Worm (Caenorhabditis elegans) whole organism, young adult: ENCODE results near the gene abhd-5.2.

ENCODE experiments used
- B0019.2 ChIP-seq: fragments of 200-800 bp; sonication (Bioruptor generic); conservative IDR thresholded peaks from 2 replicates; pipeline ENCODE4 v1.3.6; 2022; ENCODE audit warnings: missing genetic modification reagents, missing genetic modification characterization, missing compliant biosample characterization
- B0261.1 ChIP-seq: sonication (generic microtip); optimal IDR thresholded peaks from 2 replicates; lab custom pipeline; 2016; ENCODE audit warnings: mild to moderate bottlenecking, missing genetic modification characterization, moderate library complexity, missing compliant biosample characterization
- F33H1.4 ChIP-seq: fragments of 200-800 bp; sonication (Bioruptor generic); IDR thresholded peaks from 2 replicates; pipeline ENCODE4 v1.3.6; 2022; ENCODE audit warnings: missing genetic modification reagents, missing genetic modification characterization, missing compliant biosample characterization
- F39B2.1 ChIP-seq: fragments of 200-800 bp; sonication (Bioruptor generic); IDR thresholded peaks from 2 replicates; pipeline ENCODE4 v1.3.6; 2022; ENCODE audit warnings: missing genetic modification reagents, missing genetic modification characterization, missing compliant biosample characterization
- F49E8.2 ChIP-seq: sonication (generic microtip); optimal IDR thresholded peaks from 3 replicates; lab custom pipeline; 2017; ENCODE audit warnings: missing genetic modification characterization, mild to moderate bottlenecking, missing compliant biosample characterization, antibody characterized with exemption, moderate library complexity; ENCODE audit not compliant: insufficient read depth
- K11D2.4 ChIP-seq: fragments of 200-800 bp; sonication (Bioruptor generic); IDR thresholded peaks from 2 replicates; pipeline ENCODE4 v1.3.6; 2022; ENCODE audit warnings: missing genetic modification reagents, missing genetic modification characterization, missing compliant biosample characterization
- T07F8.4 ChIP-seq: sonication (generic microtip); optimal IDR thresholded peaks from 2 replicates; lab custom pipeline; 2016; ENCODE audit warnings: mild to moderate bottlenecking, missing genetic modification characterization, moderate library complexity, missing compliant biosample characterization
- Y53F4B.3 ChIP-seq: fragments of 200-800 bp; sonication (Bioruptor generic); IDR thresholded peaks from 2 replicates; pipeline ENCODE4 v1.3.6; 2022; ENCODE audit warnings: missing genetic modification reagents, missing genetic modification characterization, missing compliant biosample characterization
- Y53G8AR.9 ChIP-seq: fragments of 200-800 bp; sonication (Bioruptor generic); conservative IDR thresholded peaks from 2 replicates; pipeline ENCODE4 v1.3.6; 2022; ENCODE audit warnings: missing genetic modification reagents, missing genetic modification characterization, missing compliant biosample characterization
- Y56A3A.18 ChIP-seq: fragments of 200-800 bp; sonication (Bioruptor generic); IDR thresholded peaks from 2 replicates; pipeline ENCODE4 v1.3.6; 2022; ENCODE audit warnings: missing genetic modification reagents, missing genetic modification characterization, missing compliant biosample characterization
- Y67H2A.10 ChIP-seq: fragments of 200-800 bp; sonication (Bioruptor generic); conservative IDR thresholded peaks from 2 replicates; pipeline ENCODE4 v1.3.6; 2022; ENCODE audit warnings: missing genetic modification reagents, missing genetic modification characterization, missing compliant biosample characterization
- ZK185.1 ChIP-seq: sonication (generic microtip); optimal IDR thresholded peaks from 2 replicates; lab custom pipeline; 2016; ENCODE audit warnings: mild to moderate bottlenecking, missing genetic modification characterization, missing compliant biosample characterization; ENCODE audit not compliant: poor library complexity, severe bottlenecking
- akir-1 ChIP-seq: fragments of 200-800 bp; sonication (Bioruptor generic); optimal IDR thresholded peaks from 2 replicates; lab custom pipeline; 2018; ENCODE audit warnings: mild to moderate bottlenecking, missing genetic modification characterization, moderate library complexity, missing compliant biosample characterization
- ama-1 ChIP-seq, 3 experiments: fragments of 150-350 bp in 1 of 3; sonication (generic microtip) in 2 of 3; optimal IDR thresholded peaks; 2 replicates each; lab custom pipeline; 2014 to 2018; ENCODE audit warnings: missing biosample characterization in 2 of 3, missing genetic modification characterization in 2 of 3, missing genetic modification reagents in 2 of 3
- aptf-3 ChIP-seq: fragments of 200-800 bp; sonication (Bioruptor generic); IDR thresholded peaks from 2 replicates; pipeline ENCODE4 v1.3.6; 2022; ENCODE audit warnings: missing genetic modification characterization, missing compliant biosample characterization
- atf-7 ChIP-seq: sonication (generic microtip); optimal IDR thresholded peaks from 2 replicates; lab custom pipeline; 2017; ENCODE audit warnings: mild to moderate bottlenecking, missing genetic modification characterization, missing compliant biosample characterization
- athp-1 ChIP-seq: sonication (generic microtip); optimal IDR thresholded peaks from 2 replicates; lab custom pipeline; 2017; ENCODE audit warnings: mild to moderate bottlenecking, missing genetic modification characterization, missing compliant biosample characterization
- attf-6 ChIP-seq: fragments of 200-800 bp; sonication (Bioruptor generic); IDR thresholded peaks from 2 replicates; pipeline ENCODE4 v1.3.6; 2022; ENCODE audit warnings: missing genetic modification reagents, missing genetic modification characterization, missing compliant biosample characterization
- bed-2 ChIP-seq: fragments of 200-800 bp; sonication (Bioruptor generic); IDR thresholded peaks from 2 replicates; pipeline ENCODE4 v1.3.6; 2022; ENCODE audit warnings: missing genetic modification reagents, missing genetic modification characterization, missing compliant biosample characterization
- cebp-2 ChIP-seq: fragments of 200-800 bp; sonication (Bioruptor generic); IDR thresholded peaks from 2 replicates; pipeline ENCODE4 v1.3.6; 2022; ENCODE audit warnings: missing genetic modification characterization, missing compliant biosample characterization
- ceh-40 ChIP-seq: fragments of 200-800 bp; sonication (Bioruptor generic); IDR thresholded peaks from 2 replicates; pipeline ENCODE4 v1.3.6; 2022; ENCODE audit warnings: missing genetic modification characterization, missing compliant biosample characterization
- ceh-79 ChIP-seq: sonication (generic microtip); optimal IDR thresholded peaks from 2 replicates; lab custom pipeline; 2017; ENCODE audit warnings: mild to moderate bottlenecking, missing genetic modification characterization, missing compliant biosample characterization
- dpff-1 ChIP-seq: sonication (generic microtip); optimal IDR thresholded peaks from 2 replicates; lab custom pipeline; 2017; ENCODE audit warnings: mild to moderate bottlenecking, missing genetic modification characterization, missing compliant biosample characterization
- egl-18 ChIP-seq: fragments of 200-800 bp; sonication (Bioruptor generic); IDR thresholded peaks from 2 replicates; pipeline ENCODE4 v1.3.6; 2022; ENCODE audit warnings: missing genetic modification reagents, missing genetic modification characterization, missing compliant biosample characterization
- egrh-3 ChIP-seq: fragments of 200-800 bp; sonication (Bioruptor generic); IDR thresholded peaks from 2 replicates; pipeline ENCODE4 v1.3.6; 2022; ENCODE audit warnings: missing genetic modification reagents, missing genetic modification characterization, missing compliant biosample characterization
- ekl-4 ChIP-seq: fragments of 200-800 bp; sonication (Bioruptor generic); IDR thresholded peaks from 2 replicates; pipeline ENCODE4 v1.3.6; 2022; ENCODE audit warnings: missing genetic modification reagents, missing genetic modification characterization, missing compliant biosample characterization
- gei-17 ChIP-seq: fragments of 200-800 bp; sonication (Bioruptor generic); optimal IDR thresholded peaks from 2 replicates; lab custom pipeline; 2018; ENCODE audit warnings: mild to moderate bottlenecking, missing genetic modification characterization, missing compliant biosample characterization
- hmg-20 ChIP-seq: fragments of 200-800 bp; sonication (Bioruptor generic); IDR thresholded peaks from 2 replicates; pipeline ENCODE4 v1.3.6; 2022; ENCODE audit warnings: missing genetic modification reagents, missing genetic modification characterization, missing compliant biosample characterization
- hrde-1 ChIP-seq: sonication (generic microtip); optimal IDR thresholded peaks from 2 replicates; lab custom pipeline; 2016; ENCODE audit warnings: missing genetic modification characterization, mild to moderate bottlenecking, missing compliant biosample characterization, moderate library complexity, missing genotype, missing genetic modification reagents, borderline replicate concordance
- lin-26 ChIP-seq: fragments of 200-800 bp; sonication (Bioruptor generic); IDR thresholded peaks from 2 replicates; pipeline ENCODE4 v1.3.6; 2022; ENCODE audit warnings: missing genetic modification reagents, missing genetic modification characterization, missing compliant biosample characterization
- lin-40 ChIP-seq: sonication (generic microtip); optimal IDR thresholded peaks from 2 replicates; lab custom pipeline; 2016; ENCODE audit warnings: missing genetic modification characterization, mild to moderate bottlenecking, missing compliant biosample characterization, missing genotype, missing genetic modification reagents
- lin-54 ChIP-seq: fragments of 200-800 bp; sonication (Bioruptor generic); optimal IDR thresholded peaks from 2 replicates; lab custom pipeline; 2018; ENCODE audit warnings: mild to moderate bottlenecking, missing genetic modification characterization, missing compliant biosample characterization
- madf-10 ChIP-seq: sonication (generic microtip); optimal IDR thresholded peaks from 2 replicates; lab custom pipeline; 2016; ENCODE audit warnings: mild to moderate bottlenecking, missing genetic modification characterization, missing compliant biosample characterization
- madf-6 ChIP-seq: fragments of 200-800 bp; sonication (Bioruptor generic); IDR thresholded peaks from 2 replicates; pipeline ENCODE4 v1.3.6; 2022; ENCODE audit warnings: missing genetic modification reagents, missing genetic modification characterization, missing compliant biosample characterization
- mes-4 ChIP-seq: sonication (generic microtip); optimal IDR thresholded peaks from 2 replicates; lab custom pipeline; 2016; ENCODE audit warnings: missing genotype, missing genetic modification characterization, missing compliant biosample characterization
- nhr-120 ChIP-seq: fragments of 200-800 bp; sonication (Bioruptor generic); IDR thresholded peaks from 2 replicates; pipeline ENCODE4 v1.3.6; 2022; ENCODE audit warnings: missing genetic modification characterization, missing compliant biosample characterization
- nhr-179 ChIP-seq: sonication (generic microtip); optimal IDR thresholded peaks from 2 replicates; lab custom pipeline; 2016; ENCODE audit warnings: mild to moderate bottlenecking, missing genetic modification characterization, missing compliant biosample characterization
- pbrm-1 ChIP-seq: fragments of 200-800 bp; sonication (Bioruptor generic); IDR thresholded peaks from 2 replicates; pipeline ENCODE4 v1.3.6; 2022; ENCODE audit warnings: missing genetic modification reagents, missing genetic modification characterization, missing compliant biosample characterization
- rpc-1 ChIP-seq, 2 experiments: fragments of 150-350 bp in 1 of 2; sonication (generic microtip) in 1 of 2; optimal IDR thresholded peaks; 2 replicates each; lab custom pipeline; 2014 to 2018; ENCODE audit warnings: missing biosample characterization in 1 of 2, missing genetic modification characterization in 1 of 2, missing genetic modification reagents in 1 of 2, missing genotype in 1 of 2
- snpc-1.1 ChIP-seq: sonication (generic microtip); optimal IDR thresholded peaks from 2 replicates; lab custom pipeline; 2017; ENCODE audit warnings: missing genetic modification characterization, mild to moderate bottlenecking, missing compliant biosample characterization, antibody characterized with exemption, moderate library complexity, missing genotype, missing genetic modification reagents; ENCODE audit not compliant: insufficient read depth
- snpc-3.4 ChIP-seq: sonication (generic microtip); optimal IDR thresholded peaks from 2 replicates; lab custom pipeline; 2017; ENCODE audit warnings: missing genetic modification characterization, mild to moderate bottlenecking, missing compliant biosample characterization, antibody characterized with exemption, moderate library complexity, missing genotype, missing genetic modification reagents
- snpc-4 ChIP-seq, 5 experiments: fragments of 150-350 bp in 1 of 5; sonication (generic microtip) in 4 of 5; optimal IDR thresholded peaks; 2 replicates each; lab custom pipeline; 2014 to 2018; ENCODE audit warnings: missing genetic modification characterization in 5 of 5, missing biosample characterization in 3 of 5, antibody characterized with exemption in 2 of 5, mild to moderate bottlenecking in 2 of 5, missing compliant biosample characterization in 2 of 5, missing genotype in 2 of 5, moderate library complexity in 2 of 5, missing genetic modification reagents in 1 of 5
- tlf-1 ChIP-seq: fragments of 200-800 bp; sonication (Bioruptor generic); optimal IDR thresholded peaks from 2 replicates; lab custom pipeline; 2018; ENCODE audit warnings: mild to moderate bottlenecking, missing genetic modification characterization, missing compliant biosample characterization
- ztf-3 ChIP-seq: fragments of 200-800 bp; sonication (Bioruptor generic); optimal IDR thresholded peaks from 2 replicates; lab custom pipeline; 2018; ENCODE audit warnings: mild to moderate bottlenecking, missing genetic modification characterization, missing compliant biosample characterization
- ztf-6 ChIP-seq: fragments of 200-800 bp; sonication (Bioruptor generic); IDR thresholded peaks from 2 replicates; pipeline ENCODE4 v1.3.6; 2022; ENCODE audit warnings: missing genetic modification reagents, missing genetic modification characterization, missing compliant biosample characterization

The abhd-5.2 gene

DNA sequence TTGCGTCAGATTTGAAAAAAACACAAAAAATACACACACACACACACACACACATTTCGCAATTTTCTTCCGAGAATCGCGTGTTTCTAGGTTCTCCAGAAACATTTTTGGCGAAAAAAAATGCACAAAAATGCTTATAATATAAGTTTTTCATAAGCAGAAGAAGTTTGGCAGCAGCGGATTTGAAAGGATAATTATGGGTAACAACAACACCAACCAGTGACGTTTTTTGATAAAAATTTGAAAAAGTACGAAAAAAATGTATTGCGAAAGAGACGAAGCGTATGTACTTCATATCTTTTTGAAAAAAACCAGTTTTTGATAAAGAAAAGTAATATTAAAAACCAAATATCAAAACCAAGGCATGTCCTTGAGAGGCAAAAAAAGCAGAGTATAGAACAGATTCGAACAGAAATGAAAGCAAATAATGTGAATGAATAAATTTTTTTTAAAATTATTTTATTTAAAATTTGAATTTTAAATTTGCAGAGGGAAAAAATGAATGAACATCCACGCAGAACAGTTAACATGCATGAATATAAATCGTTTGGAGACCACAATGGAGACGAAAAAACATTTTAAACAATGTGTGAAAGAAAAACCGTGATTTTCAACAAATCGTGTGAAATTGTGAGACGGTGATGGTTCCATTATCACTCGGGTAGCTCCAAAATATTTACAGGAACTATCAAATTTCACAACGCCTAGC is 20.6 kb upstream of the abhd-5.2 start (continued):
- TF ChIP-seq aptf-3 (GFP tag; lab: Robert Waterston, UW) (peak; percentile 46; the same call in 1 of the 2 replicates), snpc-4 (GFP tag; optimal IDR thresholded peaks at IDR 0.05; lab: Kevin White, UChicago) (no peak), snpc-4 (tag; optimal IDR thresholded peaks at IDR 0.05; lab: Kevin White, UChicago) (peak in 2 of 4 experiments; percentile 30 to 37), ama-1 (optimal IDR thresholded peaks at IDR 0.05; lab: Kevin White, UChicago) (peak; percentile 80), ama-1 (GFP tag; optimal IDR thresholded peaks at IDR 0.05; lab: Kevin White, UChicago) (peak; percentile 18 to 62), Y67H2A.10 (GFP tag; lab: Robert Waterston, UW) (no peak), madf-6 (GFP tag; lab: Robert Waterston, UW) (peak; percentile 44), B0019.2 (no peak), F49E8.2 (tag; lab: Kevin White, UChicago) (peak; percentile 14), madf-10 (tag; lab: Kevin White, UChicago) (peak; percentile 31), ceh-79 (peak; percentile 85), ekl-4 (GFP tag; lab: Robert Waterston, UW) (peak; percentile 7; the same call in 1 of the 2 replicates), ceh-40 (GFP tag; lab: Robert Waterston, UW) (0 out of 2 replicates have a peak, but pooled peaks have one; percentile 36), dpff-1 (tag; lab: Kevin White, UChicago) (peak; percentile 85), attf-6 (no peak), hrde-1 (tag; lab: Kevin White, UChicago) (peak; percentile 62), T07F8.4 (tag; lab: Kevin White, UChicago) (peak; percentile 30), rpc-1 (optimal IDR thresholded peaks at IDR 0.05; lab: Kevin White, UChicago) (no peak), rpc-1 (tag; optimal IDR thresholded peaks at IDR 0.05; lab: Kevin White, UChicago) (no peak), egl-18 (GFP tag; lab: Robert Waterston, UW) (no peak), atf-7 (tag; lab: Kevin White, UChicago) (peak; percentile 87), tlf-1 (GFP tag; lab: Kevin White, UChicago) (peak; percentile 63), Y53G8AR.9 (GFP tag; lab: Robert Waterston, UW) (0 out of 2 replicates have a peak, but pooled peaks have one; percentile 31), B0261.1 (tag; lab: Kevin White, UChicago) (peak; percentile 32), ztf-6 (GFP tag; lab: Robert Waterston, UW) (no peak), gei-17 (GFP tag; lab: Kevin White, UChicago) (peak; percentile 69), ztf-3 (GFP tag; lab: Kevin White, UChicago) (peak; percentile 75), F33H1.4 (GFP tag; lab: Robert Waterston, UW) (no peak), nhr-179 (no peak), akir-1 (GFP tag; lab: Kevin White, UChicago) (no peak), lin-54 (peak; percentile 54), athp-1 (tag; lab: Kevin White, UChicago) (peak; percentile 91), Y53F4B.3 (GFP tag; lab: Robert Waterston, UW) (no peak), F39B2.1 (GFP tag; lab: Robert Waterston, UW) (no peak), cebp-2 (no peak), egrh-3 (no peak), ZK185.1 (tag; lab: Kevin White, UChicago) (peak; percentile 68), nhr-120 (GFP tag; lab: Robert Waterston, UW) (no peak), hmg-20 (GFP tag; lab: Robert Waterston, UW) (no peak), snpc-1.1 (tag; lab: Kevin White, UChicago) (no peak), K11D2.4 (GFP tag; lab: Robert Waterston, UW) (0 out of 2 replicates have a peak, but pooled peaks have one; percentile 31), mes-4 (no peak), lin-26 (GFP tag; lab: Robert Waterston, UW) (peak; percentile 56), pbrm-1 (GFP tag; lab: Robert Waterston, UW) (peak; percentile 48), lin-40 (tag; lab: Kevin White, UChicago) (peak; percentile 66), bed-2 (GFP tag; lab: Robert Waterston, UW) (no peak), snpc-3.4 (tag; lab: Kevin White, UChicago) (no peak), Y56A3A.18 (peak; percentile 15; the same call in 1 of the 2 replicates)
